Fruit fly (Drosophila melanogaster): Measurements from ENCODE around the gene robl37BC.

The robl37BC gene

dm6 chr2L:19026491-19027197 lies 16.0 kb downstream of the robl37BC start (continued):
- no peak for TF ChIP-seq Ets97D (GFP tag; optimal IDR thresholded peaks at IDR 0.05)
- no peak for TF ChIP-seq da (GFP tag; optimal IDR thresholded peaks at IDR 0.05)
- TF ChIP-seq CG12155 (GFP tag; optimal IDR thresholded peaks at IDR 0.05) = peak; percentile 5
- no peak for TF ChIP-seq pb (GFP tag; optimal IDR thresholded peaks at IDR 0.05)
- no peak for TF ChIP-seq chif (GFP tag; optimal IDR thresholded peaks at IDR 0.05)
- TF ChIP-seq CG10431 (GFP tag; optimal IDR thresholded peaks at IDR 0.05) = no peak
- TF ChIP-seq CG10565 (GFP tag; optimal IDR thresholded peaks at IDR 0.05) = no peak
- no peak for TF ChIP-seq CG4707 (GFP tag; optimal IDR thresholded peaks at IDR 0.05)
- no peak for TF ChIP-seq CG2129 (GFP tag; IDR thresholded peaks at IDR 0.05; ENCODE audit: partially characterized antibody)
- peak; percentile 48 for TF ChIP-seq CG6813 (GFP tag; optimal IDR thresholded peaks at IDR 0.05)
- no peak for TF ChIP-seq Myb (GFP tag; optimal IDR thresholded peaks at IDR 0.05)
- peak; percentile 41 for TF ChIP-seq CG11723 (GFP tag; optimal IDR thresholded peaks at IDR 0.05)
- TF ChIP-seq CG18011 (GFP tag; optimal IDR thresholded peaks at IDR 0.05) = no peak
- no peak for TF ChIP-seq CG3163 (GFP tag; optimal IDR thresholded peaks at IDR 0.05)
- TF ChIP-seq CG6765 (GFP tag; optimal IDR thresholded peaks at IDR 0.05) = peak; percentile 52
- peak; percentile 28 for TF ChIP-seq Jarid2 (GFP tag; optimal IDR thresholded peaks at IDR 0.05)
- no peak for TF ChIP-seq chm (GFP tag; IDR thresholded peaks at IDR 0.05)
- no peak for TF ChIP-seq Hr78 (GFP tag; optimal IDR thresholded peaks at IDR 0.05)
- no peak for TF ChIP-seq Camta (GFP tag; optimal IDR thresholded peaks at IDR 0.05)
- no peak for TF ChIP-seq tx (GFP tag; optimal IDR thresholded peaks at IDR 0.05)
- TF ChIP-seq Awh (GFP tag; IDR thresholded peaks at IDR 0.05) = no peak
- no peak for TF ChIP-seq ftz-f1 (GFP tag; optimal IDR thresholded peaks at IDR 0.05)
- no peak for TF ChIP-seq CG11085 (GFP tag; IDR thresholded peaks at IDR 0.05)
- peak; percentile 43; the same call in 1 of the 3 replicates for TF ChIP-seq CG7357 (GFP tag; IDR thresholded peaks at IDR 0.05)
- no peak for TF ChIP-seq CG9876 (GFP tag; optimal IDR thresholded peaks at IDR 0.05)
- no peak for TF ChIP-seq CG3407 (GFP tag; optimal IDR thresholded peaks at IDR 0.05)
- TF ChIP-seq CG6654 (GFP tag; optimal IDR thresholded peaks at IDR 0.05) = no peak
- peak; percentile 58 for TF ChIP-seq CG9727 (GFP tag; optimal IDR thresholded peaks at IDR 0.05)
- peak; percentile 61 for TF ChIP-seq caup (GFP tag; optimal IDR thresholded peaks at IDR 0.05; ENCODE audit: severe bottlenecking)
- TF ChIP-seq CG14965 (GFP tag; optimal IDR thresholded peaks at IDR 0.05; ENCODE audit: borderline replicate concordance) = no peak
- TF ChIP-seq Scr (GFP tag; IDR thresholded peaks at IDR 0.05; ENCODE audit: partially characterized antibody) = no peak
- TF ChIP-seq CG34422 (GFP tag; IDR thresholded peaks at IDR 0.05) = 0 out of 3 replicates have a peak, but pooled peaks have one; percentile 39
- no peak for TF ChIP-seq CG1024 (GFP tag; IDR thresholded peaks at IDR 0.05)
- no peak for TF ChIP-seq CG17568 (GFP tag; optimal IDR thresholded peaks at IDR 0.05)
- TF ChIP-seq trh (GFP tag; optimal IDR thresholded peaks at IDR 0.05) = no peak
- TF ChIP-seq GATAe (GFP tag; conservative IDR thresholded peaks at IDR 0.05) = no peak
- TF ChIP-seq CG31365 (tag; optimal IDR thresholded peaks at IDR 0.05) = no peak
- TF ChIP-seq nom (GFP tag; optimal IDR thresholded peaks at IDR 0.05) = peak; percentile 38
- no peak for TF ChIP-seq eve (GFP tag; optimal IDR thresholded peaks at IDR 0.05)
- TF ChIP-seq dmrt99B (tag; optimal IDR thresholded peaks at IDR 0.05) = peak; percentile 81
- TF ChIP-seq insv (GFP tag; optimal IDR thresholded peaks at IDR 0.05) = no peak
- no peak for TF ChIP-seq CG4617 (GFP tag; optimal IDR thresholded peaks at IDR 0.05; ENCODE audit: borderline replicate concordance)
- TF ChIP-seq br (optimal IDR thresholded peaks at IDR 0.05) = no peak
- no peak for TF ChIP-seq CG7987 (GFP tag; optimal IDR thresholded peaks at IDR 0.05)
- TF ChIP-seq Dek (tag; optimal IDR thresholded peaks at IDR 0.05) = peak; percentile 58
- TF ChIP-seq CG10543 (GFP tag; optimal IDR thresholded peaks at IDR 0.05) = peak; percentile 64
- peak in 1 of 2 experiments; percentile 8 for TF ChIP-seq Pdp1 (GFP tag; optimal IDR thresholded peaks at IDR 0.05)
- peak; percentile 48; the same call in 1 of the 2 replicates for TF ChIP-seq HLH3B (GFP tag; IDR thresholded peaks at IDR 0.05)

Measured in whole organism, embryonic.